Worm (Caenorhabditis elegans): ENCODE data around the gene gcy-25.

Gene gcy-25

ce11 chrIV:15870356-15870755, 2.4 kb upstream of the gcy-25 start, which contains the start of gene Y105C5B.1:
Y105C5B.1 (plus strand) TSS chrIV:15870656.
- TF ChIP-seq nhr-19 (GFP tag; conservative IDR thresholded peaks at IDR 0.05) (no peak), hlh-17 (GFP tag; optimal IDR thresholded peaks at IDR 0.05; ENCODE audit: borderline replicate concordance) (no peak), aha-1 (tag; optimal IDR thresholded peaks at IDR 0.05) (no peak), mef-2 (tag; optimal IDR thresholded peaks at IDR 0.05) (no peak), hlh-4 (tag; optimal IDR thresholded peaks at IDR 0.05) (no peak), dpl-1 (GFP tag; optimal IDR thresholded peaks at IDR 0.05) (no peak), mdl-1 (tag; optimal IDR thresholded peaks at IDR 0.05) (no peak), C34B4.2 (tag; optimal IDR thresholded peaks at IDR 0.05) (no peak)

DNA sequence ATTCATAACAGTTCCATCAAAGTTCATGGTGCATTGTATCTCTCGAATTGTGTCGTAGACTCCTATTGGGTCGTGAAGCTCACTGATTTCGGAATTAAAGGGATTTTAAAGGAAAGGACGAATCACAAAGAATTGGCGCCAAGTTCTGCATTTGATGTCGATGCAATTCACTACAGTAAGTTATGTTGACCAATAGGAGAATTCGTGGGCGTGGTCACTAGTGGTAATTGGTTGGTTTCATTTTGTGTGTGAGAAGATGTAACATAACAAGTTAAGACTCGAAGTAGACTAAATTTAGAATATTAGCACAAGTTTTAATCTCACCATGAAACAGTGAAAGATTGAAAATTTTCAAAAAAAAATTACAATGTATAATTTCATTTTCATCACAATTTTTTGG, 5.5 kb downstream of the gcy-25 start:
- TF ChIP-seq alr-1 (tag; optimal IDR thresholded peaks at IDR 0.05; ENCODE audit: borderline replicate concordance) (no peak), C16A3.4 (tag; optimal IDR thresholded peaks at IDR 0.05) (no peak), aly-2 (tag; optimal IDR thresholded peaks at IDR 0.05) (no peak), unc-30 (tag; optimal IDR thresholded peaks at IDR 0.05) (no peak), nhr-19 (GFP tag; conservative IDR thresholded peaks at IDR 0.05) (no peak), lin-15B (tag; optimal IDR thresholded peaks at IDR 0.05) (no peak), isw-1 (GFP tag; IDR thresholded peaks at IDR 0.05) (no peak), lin-39 (tag; optimal IDR thresholded peaks at IDR 0.05) (no peak), unc-86 (tag; optimal IDR thresholded peaks at IDR 0.05) (no peak)

ce11 chrIV:15880114-15880513, 7.4 kb downstream of the gcy-25 start:
- TF ChIP-seq hlh-17 (GFP tag; optimal IDR thresholded peaks at IDR 0.05; ENCODE audit: borderline replicate concordance): no peak
- TF ChIP-seq lin-14 (GFP tag; optimal IDR thresholded peaks at IDR 0.05): no peak
- TF ChIP-seq blmp-1 (tag; optimal IDR thresholded peaks at IDR 0.05): no peak
- TF ChIP-seq nhr-12 (tag; optimal IDR thresholded peaks at IDR 0.05): no peak
- no peak for TF ChIP-seq lsy-2 (tag; optimal IDR thresholded peaks at IDR 0.05)
- no peak for TF ChIP-seq nhr-19 (GFP tag; conservative IDR thresholded peaks at IDR 0.05)
- no peak for TF ChIP-seq zip-4 (GFP tag; optimal IDR thresholded peaks at IDR 0.05)
- TF ChIP-seq snpc-4 (tag; optimal IDR thresholded peaks at IDR 0.05): no peak
- no peak for TF ChIP-seq nhr-20 (tag; optimal IDR thresholded peaks at IDR 0.05)
- no peak for TF ChIP-seq tbx-2 (tag; optimal IDR thresholded peaks at IDR 0.05)
- TF ChIP-seq C16A3.4 (tag; optimal IDR thresholded peaks at IDR 0.05): no peak
- TF ChIP-seq C34B4.2 (tag; optimal IDR thresholded peaks at IDR 0.05): no peak
- TF ChIP-seq lir-3 (tag; optimal IDR thresholded peaks at IDR 0.05; ENCODE audit: poor library complexity): no peak
- TF ChIP-seq ceh-63 (GFP tag; optimal IDR thresholded peaks at IDR 0.05): no peak
- TF ChIP-seq nhr-47 (tag; optimal IDR thresholded peaks at IDR 0.05): no peak
- no peak for TF ChIP-seq egl-27 (tag; optimal IDR thresholded peaks at IDR 0.05)
- TF ChIP-seq tlp-1 (tag; optimal IDR thresholded peaks at IDR 0.05): no peak
- no peak for TF ChIP-seq lin-39 (tag; optimal IDR thresholded peaks at IDR 0.05)

DNA sequence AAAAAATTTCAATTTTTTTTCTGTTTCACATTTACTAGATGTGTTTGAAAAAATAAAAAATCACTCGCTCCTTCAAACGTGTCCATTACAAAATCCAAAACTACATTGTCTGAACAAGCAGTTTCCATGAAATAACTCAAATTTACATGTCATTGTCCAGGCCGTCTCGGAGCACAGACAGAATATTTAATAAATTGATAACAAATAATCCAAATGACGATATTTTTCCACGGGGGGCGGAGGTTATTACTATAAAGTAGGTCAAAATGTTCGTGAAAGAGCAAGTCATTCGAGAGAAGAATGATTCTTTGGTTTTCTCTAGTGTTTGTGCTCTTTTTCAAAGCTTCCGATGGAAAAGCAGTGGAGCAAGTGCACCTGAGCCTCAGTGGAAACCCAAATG, 11.2 kb downstream of the gcy-25 start, which contains the start of gene Y105C5B.3:
Gene Y105C5B.3, plus strand, starts transcription at position 301 of the 400 bp plus-strand sequence.
- TF ChIP-seq zag-1 (tag; optimal IDR thresholded peaks at IDR 0.05) (no peak), unc-86 (tag; optimal IDR thresholded peaks at IDR 0.05) (no peak), ama-1 (optimal IDR thresholded peaks at IDR 0.05) (no peak), isw-1 (GFP tag; IDR thresholded peaks at IDR 0.05) (no peak), nhr-237 (tag; optimal IDR thresholded peaks at IDR 0.05) (no peak), F16B12.6 (tag; optimal IDR thresholded peaks at IDR 0.05) (no peak), tbx-2 (tag; optimal IDR thresholded peaks at IDR 0.05) (no peak), mdl-1 (tag; optimal IDR thresholded peaks at IDR 0.05) (no peak), egl-27 (tag; optimal IDR thresholded peaks at IDR 0.05) (no peak), sptf-1 (tag; optimal IDR thresholded peaks at IDR 0.05) (no peak), lin-15B (tag; optimal IDR thresholded peaks at IDR 0.05) (no peak), jun-1 (tag; optimal IDR thresholded peaks at IDR 0.05) (no peak), hlh-17 (GFP tag; optimal IDR thresholded peaks at IDR 0.05; ENCODE audit: borderline replicate concordance) (no peak)

- TF ChIP-seq nhr-12 (tag; optimal IDR thresholded peaks at IDR 0.05): no peak
- no peak for TF ChIP-seq C04F5.9 (tag; optimal IDR thresholded peaks at IDR 0.05)
Observed at ce11 chrIV:15894133-15894532, 21.4 kb downstream of the gcy-25 start, which contains the start of gene srv-14. srv-14 (minus strand) TSS chrIV:15894233.
